Fruit fly (Drosophila melanogaster) whole organism, embryonic: ENCODE results near the gene lectin-37Da.
A peak's percentile ranks its signal among the peaks of the same experiment; 100 is the strongest.

Experiments
- ATbp ChIP-seq: fragments of 200-800 bp; sonication (Bioruptor generic); optimal IDR thresholded peaks from 2 replicates; lab custom pipeline; 2017; ENCODE audit warnings: missing biosample characterization, mild to moderate bottlenecking, missing genetic modification characterization, missing genetic modification reagents
- CG10654 ChIP-seq: fragments of 200-800 bp; sonication (Bioruptor generic); optimal IDR thresholded peaks from 2 replicates; lab custom pipeline; 2016; ENCODE audit warnings: missing biosample characterization, missing genetic modification characterization
- CG11085 ChIP-seq: fragments of 200-800 bp; sonication (Bioruptor generic); IDR thresholded peaks from 2 replicates; pipeline ENCODE4 v1.3.6; 2022; ENCODE audit warnings: missing biosample characterization, missing genetic modification characterization
- CG11093 ChIP-seq: fragments of 200-800 bp; sonication (Bioruptor generic); IDR thresholded peaks from 3 replicates; pipeline ENCODE4 v1.3.6; 2022; ENCODE audit warnings: missing biosample characterization, missing genetic modification characterization
- CG11398 ChIP-seq: fragments of 200-800 bp; sonication (Bioruptor generic); optimal IDR thresholded peaks from 2 replicates; lab custom pipeline; 2016; ENCODE audit warnings: missing biosample characterization, missing genetic modification characterization
- CG12659 ChIP-seq: fragments of 200-800 bp; sonication (Bioruptor generic); optimal IDR thresholded peaks from 3 replicates; lab custom pipeline; 2017; ENCODE audit warnings: mild to moderate bottlenecking, missing biosample characterization, missing genetic modification reagents, missing genetic modification characterization
- CG13624 ChIP-seq: fragments of 200-800 bp; sonication (Bioruptor generic); optimal IDR thresholded peaks from 2 replicates; lab custom pipeline; 2016; ENCODE audit warnings: missing biosample characterization, missing genetic modification characterization
- CG17328 ChIP-seq: fragments of 200-800 bp; sonication (Bioruptor generic); IDR thresholded peaks from 2 replicates; pipeline ENCODE4 v1.3.6; 2022; ENCODE audit warnings: missing biosample characterization, missing genetic modification characterization
- CG17359 ChIP-seq: fragments of 200-800 bp; sonication (Bioruptor generic); optimal IDR thresholded peaks from 3 replicates; lab custom pipeline; 2018; ENCODE audit warnings: missing biosample characterization, mild to moderate bottlenecking, missing genetic modification characterization, moderate library complexity
- CG17361 ChIP-seq: fragments of 200-800 bp; sonication (Bioruptor generic); IDR thresholded peaks from 3 replicates; pipeline ENCODE4 v1.3.6; 2022; ENCODE audit warnings: missing biosample characterization, missing genetic modification characterization
- CG17612 ChIP-seq: fragments of 200-800 bp; sonication (Bioruptor generic); IDR thresholded peaks from 2 replicates; pipeline ENCODE4 v1.3.6; 2022; ENCODE audit warnings: missing biosample characterization, missing genetic modification characterization
- CG17802 ChIP-seq: fragments of 200-800 bp; sonication (Bioruptor generic); optimal IDR thresholded peaks from 2 replicates; lab custom pipeline; 2018; ENCODE audit warnings: missing biosample characterization, mild to moderate bottlenecking, missing genetic modification characterization, moderate library complexity
- CG2678 ChIP-seq: fragments of 200-800 bp; sonication (Bioruptor generic); optimal IDR thresholded peaks from 3 replicates; lab custom pipeline; 2019; ENCODE audit warnings: missing biosample characterization, mild to moderate bottlenecking, missing genetic modification characterization, moderate library complexity
- CG3281 ChIP-seq: fragments of 200-800 bp; sonication (Bioruptor generic); optimal IDR thresholded peaks from 3 replicates; lab custom pipeline; 2017; ENCODE audit warnings: missing biosample characterization, mild to moderate bottlenecking, missing genetic modification characterization
- CG34224 ChIP-seq: fragments of 200-800 bp; sonication (Bioruptor generic); IDR thresholded peaks from 3 replicates; pipeline ENCODE4 v1.3.6; 2022; ENCODE audit warnings: missing biosample characterization, missing genetic modification characterization; ENCODE audit not compliant: partially characterized antibody
- CG7271 ChIP-seq: fragments of 200-800 bp; sonication (Bioruptor generic); optimal IDR thresholded peaks from 2 replicates; lab custom pipeline; 2018; ENCODE audit warnings: missing biosample characterization, mild to moderate bottlenecking, missing genetic modification characterization, moderate library complexity
- CG7963 ChIP-seq: fragments of 200-800 bp; sonication (Bioruptor generic); IDR thresholded peaks from 3 replicates; pipeline ENCODE4 v1.3.6; 2022; ENCODE audit warnings: missing biosample characterization, missing genetic modification characterization; ENCODE audit not compliant: partially characterized antibody
- CG7987 ChIP-seq: fragments of 200-800 bp; sonication (Bioruptor generic); optimal IDR thresholded peaks from 2 replicates; lab custom pipeline; 2018; ENCODE audit warnings: missing biosample characterization, mild to moderate bottlenecking, missing genetic modification characterization, moderate library complexity
- CrebB ChIP-seq: fragments of 200-800 bp; sonication (Bioruptor generic); optimal IDR thresholded peaks from 3 replicates; lab custom pipeline; 2018; ENCODE audit warnings: missing biosample characterization, mild to moderate bottlenecking, missing genetic modification characterization
- Dad ChIP-seq: fragments of 200-800 bp; sonication (Bioruptor generic); optimal IDR thresholded peaks from 3 replicates; lab custom pipeline; 2016; ENCODE audit warnings: missing biosample characterization, missing genetic modification characterization
- Dref ChIP-seq: fragments of 200-800 bp; sonication (Bioruptor generic); IDR thresholded peaks from 2 replicates; pipeline ENCODE4 v1.3.6; 2022; ENCODE audit warnings: missing biosample characterization, missing genetic modification characterization
- E2f2 ChIP-seq: fragments of 200-800 bp; sonication (Bioruptor generic); IDR thresholded peaks from 2 replicates; pipeline ENCODE4 v1.3.6; 2022; ENCODE audit warnings: missing biosample characterization, missing genetic modification characterization
- Fer3 ChIP-seq: fragments of 200-800 bp; sonication (Bioruptor generic); optimal IDR thresholded peaks from 2 replicates; lab custom pipeline; 2018; ENCODE audit warnings: missing biosample characterization, mild to moderate bottlenecking, missing genetic modification characterization, moderate library complexity
- HLHmδ ChIP-seq: fragments of 200-800 bp; sonication (Bioruptor generic); optimal IDR thresholded peaks from 2 replicates; lab custom pipeline; 2018; ENCODE audit warnings: missing biosample characterization, mild to moderate bottlenecking, missing genetic modification characterization, moderate library complexity
- Lpt ChIP-seq: fragments of >200 bp; optimal IDR thresholded peaks from 2 replicates; lab custom pipeline; 2018; ENCODE audit warnings: missing biosample characterization, missing genetic modification characterization
- MBD-R2 ChIP-seq: fragments of 200-800 bp; sonication (Bioruptor generic); IDR thresholded peaks from 2 replicates; pipeline ENCODE4 v1.3.6; 2022; ENCODE audit warnings: missing biosample characterization, missing genetic modification characterization
- Neu2 ChIP-seq: fragments of 200-800 bp; sonication (Bioruptor generic); optimal IDR thresholded peaks from 3 replicates; lab custom pipeline; 2016; ENCODE audit warnings: missing biosample characterization, missing genetic modification characterization, borderline replicate concordance
- Oli ChIP-seq: fragments of 200-800 bp; sonication (Bioruptor generic); optimal IDR thresholded peaks from 2 replicates; lab custom pipeline; 2018; ENCODE audit warnings: missing biosample characterization, mild to moderate bottlenecking, missing genetic modification characterization, moderate library complexity
- Scr ChIP-seq: fragments of 200-800 bp; sonication (Bioruptor generic); IDR thresholded peaks from 2 replicates; pipeline ENCODE4 v1.3.6; 2022; ENCODE audit warnings: missing biosample characterization, missing genetic modification characterization; ENCODE audit not compliant: partially characterized antibody
- Side ChIP-seq: fragments of 200-800 bp; sonication (Bioruptor generic); optimal IDR thresholded peaks from 2 replicates; lab custom pipeline; 2016; ENCODE audit warnings: missing biosample characterization, missing genetic modification characterization
- Trl ChIP-seq, 3 experiments: fragments of >200 bp in 2 of 3; fragments of 200-800 bp in 1 of 3; sonication (Bioruptor generic) in 1 of 3; optimal IDR thresholded peaks; 2 replicates in 1 of 3; 3 replicates in 2 of 3; lab custom pipeline; 2016 to 2017; ENCODE audit warnings: missing biosample characterization in 1 of 3, missing genetic modification characterization in 1 of 3
- amos ChIP-seq: fragments of 200-800 bp; sonication (Bioruptor generic); IDR thresholded peaks from 2 replicates; pipeline ENCODE4 v1.3.6; 2022; ENCODE audit warnings: missing biosample characterization, missing genetic modification characterization; ENCODE audit not compliant: partially characterized antibody
- bab2 ChIP-seq: fragments of 200-800 bp; sonication (Bioruptor generic); optimal IDR thresholded peaks from 2 replicates; lab custom pipeline; 2016; ENCODE audit warnings: missing biosample characterization, missing genetic modification characterization
- bigmax ChIP-seq: fragments of 200-800 bp; sonication (Bioruptor generic); optimal IDR thresholded peaks from 2 replicates; lab custom pipeline; 2018; ENCODE audit warnings: missing biosample characterization, mild to moderate bottlenecking, missing genetic modification characterization
- chinmo ChIP-seq: fragments of 200-800 bp; sonication (Bioruptor generic); IDR thresholded peaks from 4 replicates; pipeline ENCODE4 v1.3.6; 2022; ENCODE audit warnings: missing biosample characterization, missing genetic modification characterization; ENCODE audit not compliant: partially characterized antibody
- dpn ChIP-seq, 2 experiments: fragments of 200-800 bp; sonication (Bioruptor generic); optimal IDR thresholded peaks; 3 replicates each; lab custom pipeline; 2016; ENCODE audit warnings: missing biosample characterization in 2 of 2, missing genetic modification characterization in 2 of 2
- eve ChIP-seq, 2 experiments: fragments of >200 bp; optimal IDR thresholded peaks; 2 replicates each; lab custom pipeline; 2017; ENCODE audit warnings: missing biosample characterization in 2 of 2, missing genetic modification characterization in 2 of 2
- eyg ChIP-seq: fragments of 200-800 bp; sonication (Bioruptor generic); optimal IDR thresholded peaks from 3 replicates; lab custom pipeline; 2016; ENCODE audit warnings: missing biosample characterization, missing genetic modification characterization
- gcm ChIP-seq: fragments of 200-800 bp; sonication (Bioruptor generic); optimal IDR thresholded peaks from 2 replicates; lab custom pipeline; 2019; ENCODE audit warnings: missing biosample characterization, mild to moderate bottlenecking, missing genetic modification characterization, moderate library complexity
- h ChIP-seq: fragments of >200 bp; optimal IDR thresholded peaks from 2 replicates; lab custom pipeline; 2017
- hth ChIP-seq: fragments of >200 bp; optimal IDR thresholded peaks from 2 replicates; lab custom pipeline; 2017; ENCODE audit warnings: inconsistent platforms
- kah ChIP-seq: fragments of 200-800 bp; sonication (Bioruptor generic); optimal IDR thresholded peaks from 2 replicates; lab custom pipeline; 2018; ENCODE audit warnings: missing biosample characterization, mild to moderate bottlenecking, missing genetic modification characterization
- kni ChIP-seq: fragments of 200-800 bp; sonication (Bioruptor generic); optimal IDR thresholded peaks from 3 replicates; lab custom pipeline; 2017; ENCODE audit warnings: mild to moderate bottlenecking, missing biosample characterization, missing genetic modification reagents, missing genetic modification characterization
- maf-S ChIP-seq: fragments of 200-800 bp; sonication (Bioruptor generic); optimal IDR thresholded peaks from 2 replicates; lab custom pipeline; 2016; ENCODE audit warnings: missing biosample characterization, missing genetic modification characterization
- mirr ChIP-seq: fragments of 200-800 bp; sonication (Bioruptor generic); optimal IDR thresholded peaks from 3 replicates; lab custom pipeline; 2018; ENCODE audit warnings: missing biosample characterization, mild to moderate bottlenecking, missing genetic modification characterization
- oc ChIP-seq: fragments of 200-800 bp; sonication (Bioruptor generic); optimal IDR thresholded peaks from 2 replicates; lab custom pipeline; 2018; ENCODE audit warnings: missing biosample characterization, mild to moderate bottlenecking, missing genetic modification characterization, moderate library complexity
- onecut ChIP-seq: fragments of 200-800 bp; sonication (Bioruptor generic); IDR thresholded peaks from 2 replicates; pipeline ENCODE4 v1.3.6; 2022; ENCODE audit warnings: missing biosample characterization, missing genetic modification characterization
- pfk ChIP-seq: fragments of 200-800 bp; sonication (Bioruptor generic); optimal IDR thresholded peaks from 2 replicates; lab custom pipeline; 2018; ENCODE audit warnings: missing biosample characterization, mild to moderate bottlenecking, missing genetic modification characterization, moderate library complexity
- tin ChIP-seq: fragments of 200-800 bp; sonication (Bioruptor generic); optimal IDR thresholded peaks from 3 replicates; lab custom pipeline; 2016; ENCODE audit warnings: missing biosample characterization, missing genetic modification characterization
- unpg ChIP-seq: fragments of 200-800 bp; sonication (Bioruptor generic); optimal IDR thresholded peaks from 3 replicates; lab custom pipeline; 2018; ENCODE audit warnings: missing biosample characterization, mild to moderate bottlenecking, missing genetic modification characterization, moderate library complexity
- usp ChIP-seq: fragments of >200 bp; optimal IDR thresholded peaks from 2 replicates; lab custom pipeline; 2017; ENCODE audit warnings: missing biosample characterization, missing genetic modification characterization

Gene lectin-37Da

dm6 chr2L:19376145-19376544 is 42.0 kb upstream of the lectin-37Da start (continued):
- TF ChIP-seq CG7987 (GFP tag; lab: Kevin White, UChicago): no peak
- no peak for TF ChIP-seq Lpt
- TF ChIP-seq hth (lab: Kevin White, UChicago): no peak
- TF ChIP-seq CG17359 (tag; lab: Kevin White, UChicago): peak; percentile 20
- no peak for TF ChIP-seq maf-S (GFP tag; lab: Kevin White, UChicago)
- TF ChIP-seq amos (GFP tag; lab: Robert Waterston, UW): no peak
- TF ChIP-seq CG11093 (GFP tag; lab: Robert Waterston, UW): 0 out of 3 replicates have a peak, but pooled peaks have one; percentile 30
- TF ChIP-seq pfk (GFP tag; lab: Kevin White, UChicago): no peak
- no peak for TF ChIP-seq onecut (GFP tag; lab: Robert Waterston, UW)
- TF ChIP-seq Dad: no peak
- no peak for TF ChIP-seq Trl (optimal IDR thresholded peaks at IDR 0.05; lab: Kevin White, UChicago)
- no peak for TF ChIP-seq Trl (GFP tag; optimal IDR thresholded peaks at IDR 0.05; lab: Kevin White, UChicago)
- peak; percentile 48; the same call in 1 of the 2 replicates for TF ChIP-seq CG17328 (GFP tag; lab: Robert Waterston, UW)
- peak; percentile 22 for TF ChIP-seq ATbp (GFP tag; lab: Kevin White, UChicago)
- no peak for TF ChIP-seq bab2 (GFP tag; lab: Kevin White, UChicago)
- TF ChIP-seq Oli: peak; percentile 11
- no peak for TF ChIP-seq kah (GFP tag; lab: Kevin White, UChicago)
- TF ChIP-seq CG11085 (GFP tag; lab: Robert Waterston, UW): no peak
- TF ChIP-seq CG13624 (GFP tag; lab: Kevin White, UChicago): no peak
- TF ChIP-seq E2f2 (GFP tag; lab: Robert Waterston, UW): peak; percentile 20; the same call in 1 of the 2 replicates
- TF ChIP-seq gcm (GFP tag; lab: Kevin White, UChicago): no peak
- no peak for TF ChIP-seq CG11398 (GFP tag; lab: Kevin White, UChicago)
- TF ChIP-seq chinmo (GFP tag; lab: Robert Waterston, UW): no peak
- no peak for TF ChIP-seq CG7271
- no peak for TF ChIP-seq h (lab: Kevin White, UChicago)
- TF ChIP-seq CG17361 (GFP tag; lab: Robert Waterston, UW): peak; percentile 38; the same call in 1 of the 3 replicates
- TF ChIP-seq bigmax (GFP tag; lab: Kevin White, UChicago): no peak
- TF ChIP-seq Dref: no peak
- TF ChIP-seq dpn (GFP tag; optimal IDR thresholded peaks at IDR 0.05; lab: Kevin White, UChicago): no peak
- TF ChIP-seq CG3281: no peak
- peak; percentile 82 for TF ChIP-seq oc (tag; lab: Kevin White, UChicago)
- TF ChIP-seq CG7963: no peak
- no peak for TF ChIP-seq Fer3
- no peak for TF ChIP-seq CrebB
- TF ChIP-seq CG34224 (GFP tag; lab: Robert Waterston, UW): no peak
- peak; percentile 50 for TF ChIP-seq Neu2 (GFP tag; lab: Kevin White, UChicago)
- TF ChIP-seq unpg (GFP tag; lab: Kevin White, UChicago): peak; percentile 46
- no peak for TF ChIP-seq Scr (GFP tag; lab: Robert Waterston, UW)
- no peak for TF ChIP-seq eve (GFP tag; optimal IDR thresholded peaks at IDR 0.05; lab: Kevin White, UChicago)
- peak; percentile 7 for TF ChIP-seq tin (GFP tag; lab: Kevin White, UChicago)
- TF ChIP-seq mirr (GFP tag; lab: Kevin White, UChicago): no peak
- no peak for TF ChIP-seq CG17802 (tag; lab: Kevin White, UChicago)
- TF ChIP-seq MBD-R2 (GFP tag; lab: Robert Waterston, UW): no peak
- peak; percentile 20 for TF ChIP-seq Side (GFP tag; lab: Kevin White, UChicago)
- no peak for TF ChIP-seq eyg (GFP tag; lab: Kevin White, UChicago)
- no peak for TF ChIP-seq CG10654 (GFP tag; lab: Kevin White, UChicago)
- TF ChIP-seq HLHmδ (GFP tag; lab: Kevin White, UChicago): no peak
- TF ChIP-seq CG12659: no peak
- TF ChIP-seq usp (GFP tag; lab: Kevin White, UChicago): no peak
- TF ChIP-seq kni (GFP tag; lab: Kevin White, UChicago): no peak
- no peak for TF ChIP-seq CG17612 (GFP tag; lab: Robert Waterston, UW)
- peak; percentile 37 for TF ChIP-seq CG2678 (tag; lab: Kevin White, UChicago)
